Worm (Caenorhabditis elegans): ENCODE data around the gene pigx-1.

The pigx-1 gene

ce11 chrX:1121575-1121974 is 24.8 kb upstream of the pigx-1 start:
- TF ChIP-seq nhr-2 (tag; optimal IDR thresholded peaks at IDR 0.05) = no peak
- TF ChIP-seq lin-13 (tag; optimal IDR thresholded peaks at IDR 0.05) = no peak
- no peak for TF ChIP-seq unc-62 (GFP tag; optimal IDR thresholded peaks at IDR 0.05)
- no peak for TF ChIP-seq M03D4.4 (tag; optimal IDR thresholded peaks at IDR 0.05)
- TF ChIP-seq unc-120 (tag; optimal IDR thresholded peaks at IDR 0.05; ENCODE audit: poor library complexity, severe bottlenecking) = no peak
- no peak for TF ChIP-seq nhr-76 (tag; optimal IDR thresholded peaks at IDR 0.05)
- no peak for TF ChIP-seq ceh-39 (tag; optimal IDR thresholded peaks at IDR 0.05)
- no peak for TF ChIP-seq unc-39 (tag; optimal IDR thresholded peaks at IDR 0.05)
- TF ChIP-seq hlh-1 (tag; optimal IDR thresholded peaks at IDR 0.05) = no peak
- TF ChIP-seq sem-2 (GFP tag; optimal IDR thresholded peaks at IDR 0.05) = no peak
- no peak for TF ChIP-seq mab-5 (tag; optimal IDR thresholded peaks at IDR 0.05)
- no peak for TF ChIP-seq tbx-8 (GFP tag; optimal IDR thresholded peaks at IDR 0.05)
- no peak for TF ChIP-seq nhr-237 (tag; optimal IDR thresholded peaks at IDR 0.05)
- no peak for TF ChIP-seq drap-1 (GFP tag; optimal IDR thresholded peaks at IDR 0.05)
- TF ChIP-seq nhr-12 (tag; optimal IDR thresholded peaks at IDR 0.05) = no peak
- no peak for TF ChIP-seq pha-4 (tag; optimal IDR thresholded peaks at IDR 0.05)
- no peak for TF ChIP-seq lin-32 (GFP tag; optimal IDR thresholded peaks at IDR 0.05)
- TF ChIP-seq mep-1 (tag; optimal IDR thresholded peaks at IDR 0.05) = no peak
- TF ChIP-seq flh-1 (GFP tag; optimal IDR thresholded peaks at IDR 0.05) = no peak
- no peak for TF ChIP-seq cnd-1 (tag; optimal IDR thresholded peaks at IDR 0.05)

- no peak for TF ChIP-seq flh-1 (GFP tag; optimal IDR thresholded peaks at IDR 0.05)
- no peak for TF ChIP-seq ceh-43 (GFP tag; optimal IDR thresholded peaks at IDR 0.05)
- TF ChIP-seq nhr-2 (tag; optimal IDR thresholded peaks at IDR 0.05) = peak; percentile 64
- TF ChIP-seq blmp-1 (tag; optimal IDR thresholded peaks at IDR 0.05) = no peak
- peak; percentile 23 for TF ChIP-seq cnd-1 (tag; optimal IDR thresholded peaks at IDR 0.05)
- peak; percentile 59 for TF ChIP-seq unc-120 (tag; optimal IDR thresholded peaks at IDR 0.05; ENCODE audit: poor library complexity, severe bottlenecking)
- TF ChIP-seq M03D4.4 (tag; optimal IDR thresholded peaks at IDR 0.05) = peak; percentile 32
- TF ChIP-seq mab-5 (tag; optimal IDR thresholded peaks at IDR 0.05) = peak; percentile 52
- TF ChIP-seq unc-62 (GFP tag; optimal IDR thresholded peaks at IDR 0.05) = peak; percentile 99
- no peak for TF ChIP-seq ham-2 (GFP tag; optimal IDR thresholded peaks at IDR 0.05)
- peak; percentile 68 for TF ChIP-seq mls-2 (tag; optimal IDR thresholded peaks at IDR 0.05)
- TF ChIP-seq sptf-1 (tag; optimal IDR thresholded peaks at IDR 0.05) = peak; percentile 46
- TF ChIP-seq ces-1 (GFP tag; optimal IDR thresholded peaks at IDR 0.05) = peak; percentile 99
- peak; percentile 5 for TF ChIP-seq mep-1 (tag; optimal IDR thresholded peaks at IDR 0.05)
- peak; percentile 33 for TF ChIP-seq hlh-1 (tag; optimal IDR thresholded peaks at IDR 0.05)
- TF ChIP-seq ztf-11 (tag; optimal IDR thresholded peaks at IDR 0.05) = peak; percentile 36
These were observed 23.5 kb upstream of the pigx-1 start for ce11 chrX:1120326-1120725.

- TF ChIP-seq unc-120 (tag; optimal IDR thresholded peaks at IDR 0.05; ENCODE audit: poor library complexity, severe bottlenecking) = no peak
- no peak for TF ChIP-seq snpc-4 (tag; optimal IDR thresholded peaks at IDR 0.05)
- no peak for TF ChIP-seq ham-2 (GFP tag; optimal IDR thresholded peaks at IDR 0.05)
- TF ChIP-seq nhr-237 (tag; optimal IDR thresholded peaks at IDR 0.05) = no peak
- TF ChIP-seq ceh-43 (GFP tag; optimal IDR thresholded peaks at IDR 0.05) = no peak
- TF ChIP-seq lin-13 (tag; optimal IDR thresholded peaks at IDR 0.05) = no peak
- no peak for TF ChIP-seq ceh-39 (tag; optimal IDR thresholded peaks at IDR 0.05)
- no peak for TF ChIP-seq mls-2 (tag; optimal IDR thresholded peaks at IDR 0.05)
- TF ChIP-seq mab-5 (tag; optimal IDR thresholded peaks at IDR 0.05) = no peak
- TF ChIP-seq zip-8 (tag; optimal IDR thresholded peaks at IDR 0.05) = no peak
- no peak for TF ChIP-seq lsy-2 (tag; optimal IDR thresholded peaks at IDR 0.05)
- no peak for TF ChIP-seq pha-4 (tag; optimal IDR thresholded peaks at IDR 0.05)
- no peak for TF ChIP-seq blmp-1 (tag; optimal IDR thresholded peaks at IDR 0.05)
- TF ChIP-seq unc-62 (GFP tag; optimal IDR thresholded peaks at IDR 0.05) = no peak
- no peak for TF ChIP-seq M03D4.4 (tag; optimal IDR thresholded peaks at IDR 0.05)
These were observed 22.5 kb upstream of the pigx-1 start, which contains the start of gene C05D9.7 for ce11 chrX:1119305-1119704. TSS of gene C05D9.7 (minus strand) at chrX:1119405.

- no peak for TF ChIP-seq tbx-8 (GFP tag; optimal IDR thresholded peaks at IDR 0.05)
- TF ChIP-seq ces-1 (GFP tag; optimal IDR thresholded peaks at IDR 0.05) = no peak
- TF ChIP-seq sem-2 (GFP tag; optimal IDR thresholded peaks at IDR 0.05) = no peak
- TF ChIP-seq snpc-4 (tag; optimal IDR thresholded peaks at IDR 0.05) = no peak
- no peak for TF ChIP-seq unc-39 (tag; optimal IDR thresholded peaks at IDR 0.05)
- no peak for TF ChIP-seq flh-1 (GFP tag; optimal IDR thresholded peaks at IDR 0.05)
- TF ChIP-seq ztf-11 (tag; optimal IDR thresholded peaks at IDR 0.05) = no peak
- TF ChIP-seq nhr-237 (tag; optimal IDR thresholded peaks at IDR 0.05) = no peak
- no peak for TF ChIP-seq cnd-1 (tag; optimal IDR thresholded peaks at IDR 0.05)
- TF ChIP-seq nhr-2 (tag; optimal IDR thresholded peaks at IDR 0.05) = no peak
- no peak for TF ChIP-seq nhr-12 (tag; optimal IDR thresholded peaks at IDR 0.05)
- no peak for TF ChIP-seq M03D4.4 (tag; optimal IDR thresholded peaks at IDR 0.05)
- no peak for TF ChIP-seq lsy-2 (tag; optimal IDR thresholded peaks at IDR 0.05)
- TF ChIP-seq unc-120 (tag; optimal IDR thresholded peaks at IDR 0.05; ENCODE audit: poor library complexity, severe bottlenecking) = no peak
These were observed 20.4 kb upstream of the pigx-1 start for ce11 chrX:1117252-1117651.

ce11 chrX:1115207-1115606 is 18.4 kb upstream of the pigx-1 start:
- TF ChIP-seq ztf-11 (tag; optimal IDR thresholded peaks at IDR 0.05) = no peak
- peak; percentile 64 for TF ChIP-seq hlh-1 (tag; optimal IDR thresholded peaks at IDR 0.05)
